Worm (Caenorhabditis elegans): ENCODE results near the gene gcna-1.

gcna-1 gene

DNA sequence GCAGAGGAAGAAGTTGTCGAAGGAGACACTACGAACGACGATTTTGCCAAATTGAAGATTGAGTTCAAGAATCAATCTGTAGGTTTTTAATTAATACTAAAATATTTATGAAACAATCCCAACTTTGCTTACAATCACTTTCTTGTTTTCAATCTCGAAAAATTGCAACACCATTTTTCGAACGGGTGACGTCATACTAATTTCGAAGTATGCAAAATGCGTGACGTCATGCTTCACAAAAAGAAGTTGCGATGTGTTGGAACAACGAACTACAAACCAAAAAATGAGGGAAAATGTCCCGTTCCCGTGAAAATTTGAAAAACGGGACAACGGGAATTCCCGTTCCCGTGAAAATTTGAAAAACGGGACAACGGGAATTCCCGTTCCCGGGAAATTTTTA is 41.2 kb downstream of the gcna-1 start:
- TF ChIP-seq crh-2 (tag; optimal IDR thresholded peaks at IDR 0.05) (no peak), blmp-1 (tag; optimal IDR thresholded peaks at IDR 0.05; ENCODE audit: insufficient read depth) (no peak), unc-55 (GFP tag; optimal IDR thresholded peaks at IDR 0.05) (no peak), mab-5 (tag; optimal IDR thresholded peaks at IDR 0.05) (no peak)

DNA sequence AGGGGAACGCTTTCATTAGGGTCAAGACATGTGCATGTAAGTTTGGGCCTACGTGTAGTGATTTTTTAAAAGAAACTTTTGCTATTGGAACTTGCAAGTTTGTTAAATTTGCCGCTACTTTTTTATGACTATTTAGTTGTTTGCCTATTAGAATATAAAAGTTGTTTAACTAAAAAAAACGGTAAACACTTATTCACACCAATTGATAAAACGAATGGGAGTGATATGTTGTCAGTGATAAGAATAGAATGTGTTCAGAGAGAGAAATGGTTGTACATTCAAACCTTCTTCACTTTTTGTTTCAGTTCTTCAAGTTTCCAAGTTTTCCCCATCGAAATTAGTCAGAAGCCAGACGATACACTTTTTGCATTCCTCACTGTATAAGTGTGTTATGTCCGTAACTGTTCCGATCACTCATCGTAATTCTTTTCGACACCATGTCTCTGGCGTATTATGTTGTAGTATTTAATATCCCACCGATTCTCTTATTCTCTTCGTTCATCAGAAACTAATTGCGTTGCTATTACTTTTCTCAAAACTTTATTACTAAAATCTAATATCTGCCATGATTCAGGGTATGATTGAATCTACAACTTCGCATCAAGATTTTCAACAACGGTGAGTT is 42.9 kb downstream of the gcna-1 start, which contains the start of gene dct-6:
TSS of gene dct-6 (plus strand) at position 575 of the 625 bp plus-strand sequence.
- TF ChIP-seq nhr-77 (tag; optimal IDR thresholded peaks at IDR 0.05), result no peak
- TF ChIP-seq fos-1 (tag; optimal IDR thresholded peaks at IDR 0.05), result peak; percentile 79
- no peak for TF ChIP-seq ceh-16 (tag; optimal IDR thresholded peaks at IDR 0.05)

DNA sequence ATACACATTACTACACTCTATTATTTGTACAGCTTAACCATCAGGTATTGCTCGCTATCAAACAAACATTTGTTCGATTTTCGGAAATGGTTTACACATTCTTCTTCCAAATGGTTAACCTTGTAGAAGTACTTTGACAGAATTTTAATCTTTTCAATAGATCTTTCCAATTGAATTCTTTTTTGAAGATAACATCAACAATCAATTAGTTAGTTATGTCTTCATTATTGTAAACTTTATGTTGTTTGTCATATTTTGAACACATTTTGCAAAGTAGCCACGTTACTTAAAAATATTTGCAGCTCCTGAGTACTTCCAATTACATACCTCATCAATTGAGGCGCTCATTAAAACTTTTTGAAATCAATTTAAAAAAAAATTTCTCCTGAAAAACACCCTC is 43.5 kb downstream of the gcna-1 start:
- TF ChIP-seq nhr-12 (tag; optimal IDR thresholded peaks at IDR 0.05) (no peak), nhr-10 (tag; optimal IDR thresholded peaks at IDR 0.05) (no peak), ceh-16 (tag; optimal IDR thresholded peaks at IDR 0.05) (peak; percentile 87)

DNA sequence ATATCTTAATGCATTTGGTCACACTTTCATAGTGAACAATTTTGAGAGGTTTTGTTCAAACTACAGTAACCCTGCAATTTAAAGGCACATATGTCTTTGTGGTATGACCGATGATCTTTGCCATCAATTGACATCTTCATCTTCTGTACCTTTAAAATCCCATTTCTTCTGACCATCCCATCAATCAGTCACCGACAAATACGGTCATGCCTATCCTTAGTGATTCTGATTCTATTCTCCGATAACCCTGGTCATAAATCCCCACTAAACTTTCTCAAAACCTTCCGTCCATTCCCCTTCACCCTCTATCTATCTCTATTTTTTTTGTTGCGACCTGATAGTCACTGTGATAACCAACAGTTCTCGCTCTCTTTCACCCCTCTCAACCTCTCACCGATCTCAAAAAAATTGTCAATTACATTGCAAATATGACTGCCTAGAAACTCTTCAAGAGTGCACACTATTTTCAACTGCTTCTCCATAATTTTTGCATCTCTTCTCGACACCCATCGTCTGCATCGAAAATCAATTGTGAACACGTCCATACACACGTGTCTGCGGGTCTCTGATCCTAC is 44.7 kb downstream of the gcna-1 start:
- TF ChIP-seq nhr-129 (tag; optimal IDR thresholded peaks at IDR 0.05), result peak; percentile 6
- no peak for TF ChIP-seq C34F6.9 (tag; optimal IDR thresholded peaks at IDR 0.05)
- TF ChIP-seq F13H6.1 (tag; optimal IDR thresholded peaks at IDR 0.05), result peak; percentile 11
- TF ChIP-seq nhr-11 (tag; optimal IDR thresholded peaks at IDR 0.05), result no peak
- no peak for TF ChIP-seq alr-1 (tag; optimal IDR thresholded peaks at IDR 0.05)
- no peak for TF ChIP-seq nhr-12 (tag; optimal IDR thresholded peaks at IDR 0.05)
- TF ChIP-seq lin-39 (tag; optimal IDR thresholded peaks at IDR 0.05), result no peak
- no peak for TF ChIP-seq R02D3.7 (tag; optimal IDR thresholded peaks at IDR 0.05)
- TF ChIP-seq unc-62 (GFP tag; optimal IDR thresholded peaks at IDR 0.05), result no peak
- TF ChIP-seq nhr-25 (tag; optimal IDR thresholded peaks at IDR 0.05), result no peak
- no peak for TF ChIP-seq elt-1 (tag; optimal IDR thresholded peaks at IDR 0.05)
- peak; percentile 41 for TF ChIP-seq fos-1 (tag; optimal IDR thresholded peaks at IDR 0.05)
- TF ChIP-seq sma-3 (GFP tag; optimal IDR thresholded peaks at IDR 0.05), result no peak
- TF ChIP-seq ceh-16 (tag; optimal IDR thresholded peaks at IDR 0.05), result peak; percentile 51
- no peak for TF ChIP-seq ZK546.5 (tag; optimal IDR thresholded peaks at IDR 0.05)

DNA sequence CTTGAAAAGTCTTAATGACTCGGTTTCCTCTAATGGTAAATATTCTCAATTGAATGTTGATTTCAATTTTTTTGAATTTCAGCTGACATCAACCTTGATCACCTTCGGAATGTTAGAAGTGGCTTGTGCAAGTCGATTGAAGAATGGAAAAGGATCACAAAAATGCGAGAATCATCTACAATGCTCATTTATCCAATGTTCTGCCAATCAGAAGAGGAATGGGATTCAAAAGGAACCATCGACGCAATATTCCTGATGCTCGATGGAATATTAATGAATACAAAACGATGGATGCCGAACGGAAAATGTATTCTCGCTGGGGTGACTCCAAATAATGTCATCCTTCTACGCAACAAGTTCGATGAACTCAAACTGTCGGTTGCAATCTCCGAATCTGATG is 47.3 kb downstream of the gcna-1 start:
- no peak for TF ChIP-seq mdl-1 (tag; optimal IDR thresholded peaks at IDR 0.05)
- TF ChIP-seq elt-1 (tag; optimal IDR thresholded peaks at IDR 0.05), result no peak
- no peak for TF ChIP-seq mab-5 (tag; optimal IDR thresholded peaks at IDR 0.05)
- no peak for TF ChIP-seq nhr-11 (tag; optimal IDR thresholded peaks at IDR 0.05)
- TF ChIP-seq nhr-25 (tag; optimal IDR thresholded peaks at IDR 0.05), result no peak
- no peak for TF ChIP-seq ceh-16 (tag; optimal IDR thresholded peaks at IDR 0.05)
- no peak for TF ChIP-seq ceh-82 (tag; optimal IDR thresholded peaks at IDR 0.05)
- TF ChIP-seq nhr-10 (tag; optimal IDR thresholded peaks at IDR 0.05), result no peak
- no peak for TF ChIP-seq blmp-1 (tag; optimal IDR thresholded peaks at IDR 0.05; ENCODE audit: insufficient read depth)
- TF ChIP-seq aly-2 (tag; optimal IDR thresholded peaks at IDR 0.05), result no peak
- no peak for TF ChIP-seq lin-39 (tag; optimal IDR thresholded peaks at IDR 0.05)
- TF ChIP-seq R02D3.7 (tag; optimal IDR thresholded peaks at IDR 0.05), result no peak
- TF ChIP-seq sma-3 (GFP tag; optimal IDR thresholded peaks at IDR 0.05), result no peak
- TF ChIP-seq elt-3 (tag; optimal IDR thresholded peaks at IDR 0.05), result no peak
- TF ChIP-seq peb-1 (tag; optimal IDR thresholded peaks at IDR 0.05), result no peak
- TF ChIP-seq ztf-4 (tag; optimal IDR thresholded peaks at IDR 0.05), result no peak
- TF ChIP-seq crh-2 (tag; optimal IDR thresholded peaks at IDR 0.05), result no peak

DNA sequence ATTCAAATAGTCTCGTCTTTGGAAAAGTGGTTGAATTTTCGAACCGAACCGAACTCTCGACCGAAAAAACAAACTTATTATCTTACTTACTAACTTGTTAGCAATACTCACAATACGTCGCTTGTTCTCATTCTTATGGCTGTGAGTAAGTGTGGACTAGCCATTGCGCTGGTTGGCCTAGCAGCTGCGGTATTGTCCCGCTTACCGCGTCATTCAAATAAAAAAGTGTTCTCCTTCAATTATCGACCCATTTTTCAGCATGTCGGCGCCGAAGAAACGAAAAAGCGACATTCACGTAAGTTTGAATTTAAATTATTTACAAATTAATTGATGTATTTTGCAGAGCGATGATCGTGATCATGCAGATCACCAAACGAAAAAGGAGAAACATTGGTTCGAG is 49.8 kb downstream of the gcna-1 start:
- no peak for TF ChIP-seq nhr-23 (tag; optimal IDR thresholded peaks at IDR 0.05)
- TF ChIP-seq fos-1 (tag; optimal IDR thresholded peaks at IDR 0.05), result peak; percentile 13
- no peak for TF ChIP-seq nhr-11 (tag; optimal IDR thresholded peaks at IDR 0.05)
- TF ChIP-seq ceh-82 (tag; optimal IDR thresholded peaks at IDR 0.05), result no peak
- no peak for TF ChIP-seq lin-11 (tag; optimal IDR thresholded peaks at IDR 0.05)
- peak in 1 of 2 experiments; percentile 7 for TF ChIP-seq lsy-2 (tag; optimal IDR thresholded peaks at IDR 0.05)
- peak; percentile 0 for TF ChIP-seq unc-55 (GFP tag; optimal IDR thresholded peaks at IDR 0.05)
